Worm (Caenorhabditis elegans): ENCODE measurements around the gene sru-45.

ce11 chrV:16595140-16595791 lies 29.5 kb downstream of the sru-45 start, which contains the start of gene cpl-1:
- TF ChIP-seq hnd-1 (tag; optimal IDR thresholded peaks at IDR 0.05) (no peak), hmbx-1 (tag; optimal IDR thresholded peaks at IDR 0.05) (no peak), ama-1 (optimal IDR thresholded peaks at IDR 0.05) (no peak), ets-7 (tag; optimal IDR thresholded peaks at IDR 0.05) (no peak), F13C5.2 (tag; optimal IDR thresholded peaks at IDR 0.05) (no peak), flt-1 (GFP tag; IDR thresholded peaks at IDR 0.05) (no peak)

All from whole organism, early embryonic.